Comparison of ENCODE assay signal across 2 worm cellular contexts in the genomic region with DNA sequence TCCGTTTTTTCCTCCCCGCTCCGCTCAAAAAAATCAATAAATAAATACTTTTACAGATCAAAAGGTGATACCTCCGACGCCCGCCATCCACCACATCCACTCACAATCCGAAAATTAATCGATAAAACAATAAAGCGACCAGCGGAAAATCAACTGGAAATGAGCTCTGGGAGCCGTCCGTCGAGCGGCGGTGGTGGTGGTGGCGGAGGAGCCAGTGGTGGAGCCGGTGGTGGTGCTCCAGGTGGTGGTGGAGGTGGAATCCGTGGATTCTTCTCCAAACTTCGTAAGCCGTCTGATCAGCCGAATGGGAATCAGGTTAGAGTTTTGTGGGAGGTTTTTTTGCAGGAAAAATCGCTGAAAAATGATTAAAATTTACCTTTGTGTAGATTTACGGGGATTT.
A peak's percentile ranks its signal among the peaks of the same experiment; 100 is the strongest.
TF ChIP-seq lines count a peak whose summit lies in the region.

A gene (plus strand): TSS at position 160 of the 400 bp plus-strand sequence.

TF ChIP-seq in whole organism, L4 larva, 104 proteins besides CTCF, POLR2A, EP300 and RAD21:
- TF ChIP-seq nhr-237 (tag; optimal IDR thresholded peaks at IDR 0.05; lab: Kevin White, UChicago) = no peak
- TF ChIP-seq zip-2 (tag; optimal IDR thresholded peaks at IDR 0.05; lab: Kevin White, UChicago) = no peak
- no peak for TF ChIP-seq lin-38 (GFP tag; IDR thresholded peaks at IDR 0.05; lab: Robert Waterston, UW)
- no peak for TF ChIP-seq pqm-1 (tag; optimal IDR thresholded peaks at IDR 0.05; lab: Kevin White, UChicago)
- TF ChIP-seq gei-8 (GFP tag; optimal IDR thresholded peaks at IDR 0.05; lab: Kevin White, UChicago) = no peak
- peak; percentile 87 for TF ChIP-seq set-16 (GFP tag; IDR thresholded peaks at IDR 0.05; lab: Robert Waterston, UW)
- TF ChIP-seq nhr-10 (tag; optimal IDR thresholded peaks at IDR 0.05; lab: Kevin White, UChicago) = no peak
- no peak for TF ChIP-seq mxl-2 (GFP tag; conservative IDR thresholded peaks at IDR 0.05; lab: Robert Waterston, UW)
- no peak for TF ChIP-seq ceh-20 (GFP tag; IDR thresholded peaks at IDR 0.05; lab: Robert Waterston, UW)
- TF ChIP-seq ceh-28 (tag; optimal IDR thresholded peaks at IDR 0.05; lab: Kevin White, UChicago) = peak; percentile 25
- no peak for TF ChIP-seq dpl-1 (GFP tag; optimal IDR thresholded peaks at IDR 0.05; lab: Kevin White, UChicago)
- no peak for TF ChIP-seq unc-62 (GFP tag; optimal IDR thresholded peaks at IDR 0.05 in 1 of 2; lab: Kevin White, UChicago)
- no peak for TF ChIP-seq unc-62 (tag; optimal IDR thresholded peaks at IDR 0.05; lab: Kevin White, UChicago)
- no peak for TF ChIP-seq daf-12 (tag; optimal IDR thresholded peaks at IDR 0.05; lab: Kevin White, UChicago)
TF ChIP-seq in whole organism, L4 larva: peak in this region for 2.

TF ChIP-seq in whole organism, young adult, 124 proteins besides CTCF, POLR2A, EP300 and RAD21:
- TF ChIP-seq zfh-2 (GFP tag; conservative IDR thresholded peaks at IDR 0.05; lab: Robert Waterston, UW) = peak; percentile 84
- TF ChIP-seq egrh-3 (GFP tag; IDR thresholded peaks at IDR 0.05; lab: Robert Waterston, UW) = peak; percentile 66; the same call in 1 of the 2 replicates
- TF ChIP-seq Y53F4B.3 (GFP tag; IDR thresholded peaks at IDR 0.05; lab: Robert Waterston, UW) = no peak
TF ChIP-seq in whole organism, young adult: peak in this region for 2.
